Fruit fly (Drosophila melanogaster) whole organism, embryonic: ENCODE data around the gene CG11617.

Experiments
- Asciz ChIP-seq: fragments of 200-800 bp; sonication (Bioruptor generic); optimal IDR thresholded peaks from 2 replicates; lab custom pipeline; 2017; ENCODE audit warnings: missing biosample characterization, mild to moderate bottlenecking, missing genetic modification characterization, missing genetic modification reagents
- B-H2 ChIP-seq: fragments of 200-800 bp; sonication (Bioruptor generic); optimal IDR thresholded peaks from 2 replicates; lab custom pipeline; 2018; ENCODE audit warnings: missing biosample characterization, mild to moderate bottlenecking, missing genetic modification characterization
- BEAF-32 ChIP-seq: fragments of 200-800 bp; sonication (Bioruptor generic); optimal IDR thresholded peaks from 3 replicates; lab custom pipeline; 2017; ENCODE audit warnings: missing biosample characterization, missing genetic modification characterization, mild to moderate bottlenecking, moderate library complexity, missing genetic modification reagents
- Bgb ChIP-seq: fragments of 200-800 bp; sonication (Bioruptor generic); IDR thresholded peaks from 2 replicates; pipeline ENCODE4 v1.3.6; 2022; ENCODE audit warnings: missing biosample characterization, missing genetic modification characterization; ENCODE audit not compliant: partially characterized antibody
- CG10267 ChIP-seq: fragments of 200-800 bp; sonication (Bioruptor generic); optimal IDR thresholded peaks from 2 replicates; lab custom pipeline; 2018; ENCODE audit warnings: missing biosample characterization, mild to moderate bottlenecking, missing genetic modification characterization, moderate library complexity
- CG11456 ChIP-seq: fragments of 200-800 bp; sonication (Bioruptor generic); IDR thresholded peaks from 3 replicates; pipeline ENCODE4 v1.3.6; 2022; ENCODE audit warnings: missing biosample characterization, missing genetic modification characterization
- CG11695 ChIP-seq: fragments of 200-800 bp; sonication (Bioruptor generic); IDR thresholded peaks from 3 replicates; pipeline ENCODE4 v1.3.6; 2022; ENCODE audit warnings: missing biosample characterization, missing genetic modification characterization
- CG12659 ChIP-seq: fragments of 200-800 bp; sonication (Bioruptor generic); optimal IDR thresholded peaks from 3 replicates; lab custom pipeline; 2017; ENCODE audit warnings: mild to moderate bottlenecking, missing biosample characterization, missing genetic modification reagents, missing genetic modification characterization
- CG14667 ChIP-seq: fragments of 200-800 bp; sonication (Bioruptor generic); IDR thresholded peaks from 2 replicates; pipeline ENCODE4 v1.3.6; 2022; ENCODE audit warnings: missing biosample characterization, missing genetic modification characterization
- CG15073 ChIP-seq: fragments of 200-800 bp; sonication (Bioruptor generic); optimal IDR thresholded peaks from 2 replicates; lab custom pipeline; 2016; ENCODE audit warnings: missing biosample characterization, missing genetic modification characterization
- CG15269 ChIP-seq: fragments of 200-800 bp; sonication (Bioruptor generic); optimal IDR thresholded peaks from 2 replicates; lab custom pipeline; 2018; ENCODE audit warnings: missing biosample characterization, mild to moderate bottlenecking, missing genetic modification characterization, moderate library complexity
- CG2712 ChIP-seq: fragments of 200-800 bp; optimal IDR thresholded peaks from 3 replicates; lab custom pipeline; 2019; ENCODE audit warnings: missing biosample characterization, mild to moderate bottlenecking, missing genetic modification characterization, moderate library complexity
- CG3407 ChIP-seq: fragments of 200-800 bp; sonication (Bioruptor generic); optimal IDR thresholded peaks from 2 replicates; lab custom pipeline; 2018; ENCODE audit warnings: missing biosample characterization, mild to moderate bottlenecking, missing genetic modification characterization
- CG34224 ChIP-seq: fragments of 200-800 bp; sonication (Bioruptor generic); IDR thresholded peaks from 3 replicates; pipeline ENCODE4 v1.3.6; 2022; ENCODE audit warnings: missing biosample characterization, missing genetic modification characterization; ENCODE audit not compliant: partially characterized antibody
- CG34376 ChIP-seq: fragments of 200-800 bp; sonication (Bioruptor generic); optimal IDR thresholded peaks from 2 replicates; lab custom pipeline; 2018; ENCODE audit warnings: missing biosample characterization, mild to moderate bottlenecking, missing genetic modification characterization
- CG4328 ChIP-seq: fragments of 200-800 bp; sonication (Bioruptor generic); optimal IDR thresholded peaks from 3 replicates; lab custom pipeline; 2017; ENCODE audit warnings: missing biosample characterization, missing genetic modification reagents, missing genetic modification characterization
- CG4424 ChIP-seq: fragments of 200-800 bp; sonication (Bioruptor generic); optimal IDR thresholded peaks from 3 replicates; lab custom pipeline; 2016; ENCODE audit warnings: missing biosample characterization, missing genetic modification characterization
- CG6791 ChIP-seq: fragments of 200-800 bp; sonication (Bioruptor generic); IDR thresholded peaks from 3 replicates; pipeline ENCODE4 v1.3.6; 2022; ENCODE audit warnings: missing biosample characterization, missing genetic modification characterization; ENCODE audit not compliant: partially characterized antibody
- CG6813 ChIP-seq: fragments of 200-800 bp; sonication (Bioruptor generic); optimal IDR thresholded peaks from 2 replicates; lab custom pipeline; 2017; ENCODE audit warnings: missing biosample characterization, missing genetic modification characterization, mild to moderate bottlenecking, moderate library complexity, missing genetic modification reagents
- CG7357 ChIP-seq: fragments of 200-800 bp; sonication (Bioruptor generic); IDR thresholded peaks from 3 replicates; pipeline ENCODE4 v1.3.6; 2022; ENCODE audit warnings: missing biosample characterization, missing genetic modification characterization
- CG7786 ChIP-seq: fragments of 200-800 bp; sonication (Bioruptor generic); optimal IDR thresholded peaks from 2 replicates; lab custom pipeline; 2016; ENCODE audit warnings: missing biosample characterization, missing genetic modification characterization
- CG9437 ChIP-seq: fragments of 200-800 bp; sonication (Bioruptor generic); optimal IDR thresholded peaks from 2 replicates; lab custom pipeline; 2018; ENCODE audit warnings: missing biosample characterization, mild to moderate bottlenecking, missing genetic modification characterization
- D19B ChIP-seq: fragments of 200-800 bp; sonication (Bioruptor generic); optimal IDR thresholded peaks from 2 replicates; lab custom pipeline; 2017; ENCODE audit warnings: missing biosample characterization, mild to moderate bottlenecking, missing genetic modification characterization
- Dll ChIP-seq: fragments of 200-800 bp; sonication (Bioruptor generic); IDR thresholded peaks from 4 replicates; pipeline ENCODE4 v1.3.6; 2022; ENCODE audit warnings: missing biosample characterization, missing genetic modification characterization; ENCODE audit not compliant: partially characterized antibody
- Doc2 ChIP-seq: fragments of 200-800 bp; sonication (Bioruptor generic); IDR thresholded peaks from 2 replicates; pipeline ENCODE4 v1.3.6; 2022; ENCODE audit warnings: missing biosample characterization, missing genetic modification characterization
- HLH54F ChIP-seq: fragments of 200-800 bp; sonication (Bioruptor generic); optimal IDR thresholded peaks from 3 replicates; lab custom pipeline; 2016; ENCODE audit warnings: missing biosample characterization, missing genetic modification characterization
- Hey ChIP-seq: fragments of 200-800 bp; sonication (Bioruptor generic); optimal IDR thresholded peaks from 3 replicates; lab custom pipeline; 2018; ENCODE audit warnings: missing biosample characterization, mild to moderate bottlenecking, missing genetic modification characterization
- Hr51 ChIP-seq, 2 experiments: fragments of 200-800 bp; sonication (Bioruptor generic); optimal IDR thresholded peaks; 2 replicates in 1 of 2; 3 replicates in 1 of 2; lab custom pipeline; 2016 to 2018; ENCODE audit warnings: missing biosample characterization in 2 of 2, missing genetic modification characterization in 2 of 2, mild to moderate bottlenecking in 1 of 2, moderate library complexity in 1 of 2
- Lpt ChIP-seq: fragments of >200 bp; optimal IDR thresholded peaks from 2 replicates; lab custom pipeline; 2018; ENCODE audit warnings: missing biosample characterization, missing genetic modification characterization
- MBD-R2 ChIP-seq: fragments of 200-800 bp; sonication (Bioruptor generic); IDR thresholded peaks from 2 replicates; pipeline ENCODE4 v1.3.6; 2022; ENCODE audit warnings: missing biosample characterization, missing genetic modification characterization
- Max ChIP-seq: fragments of 200-800 bp; sonication (Bioruptor generic); optimal IDR thresholded peaks from 2 replicates; lab custom pipeline; 2016; ENCODE audit warnings: missing biosample characterization, mild to moderate bottlenecking, missing genetic modification characterization
- Myb ChIP-seq: fragments of 200-800 bp; sonication (Bioruptor generic); optimal IDR thresholded peaks from 2 replicates; lab custom pipeline; 2016; ENCODE audit warnings: missing biosample characterization, missing genetic modification characterization
- Opbp ChIP-seq: fragments of 200-800 bp; sonication (Bioruptor generic); IDR thresholded peaks from 3 replicates; pipeline ENCODE4 v1.3.6; 2022; ENCODE audit warnings: missing biosample characterization, missing genetic modification characterization; ENCODE audit not compliant: partially characterized antibody
- Xbp1 ChIP-seq: fragments of 200-800 bp; sonication (Bioruptor generic); optimal IDR thresholded peaks from 3 replicates; lab custom pipeline; 2016; ENCODE audit warnings: missing biosample characterization, mild to moderate bottlenecking, missing genetic modification characterization
- YL-1 ChIP-seq: fragments of 200-800 bp; sonication (Bioruptor generic); optimal IDR thresholded peaks from 3 replicates; lab custom pipeline; 2017; ENCODE audit warnings: missing biosample characterization, mild to moderate bottlenecking, missing genetic modification characterization
- ase ChIP-seq: fragments of 200-800 bp; sonication (Bioruptor generic); IDR thresholded peaks from 3 replicates; pipeline ENCODE4 v1.3.6; 2022; ENCODE audit warnings: missing biosample characterization, missing genetic modification characterization
- ato ChIP-seq: fragments of 200-800 bp; sonication (Bioruptor generic); IDR thresholded peaks from 2 replicates; pipeline ENCODE4 v1.3.6; 2022; ENCODE audit warnings: missing biosample characterization, missing genetic modification characterization; ENCODE audit not compliant: partially characterized antibody
- chinmo ChIP-seq: fragments of 200-800 bp; sonication (Bioruptor generic); IDR thresholded peaks from 4 replicates; pipeline ENCODE4 v1.3.6; 2022; ENCODE audit warnings: missing biosample characterization, missing genetic modification characterization; ENCODE audit not compliant: partially characterized antibody
- ci ChIP-seq: fragments of 200-800 bp; sonication (Bioruptor generic); IDR thresholded peaks from 3 replicates; pipeline ENCODE4 v1.3.6; 2022; ENCODE audit warnings: missing biosample characterization, missing genetic modification characterization
- esg ChIP-seq: fragments of 200-800 bp; sonication (Bioruptor generic); conservative IDR thresholded peaks from 2 replicates; pipeline ENCODE4 v1.3.6; 2022; ENCODE audit warnings: missing biosample characterization, missing genetic modification characterization
- ftz-f1 ChIP-seq: fragments of 200-800 bp; sonication (Bioruptor generic); optimal IDR thresholded peaks from 2 replicates; lab custom pipeline; 2016; ENCODE audit warnings: missing biosample characterization, missing genetic modification characterization
- gce ChIP-seq: fragments of 200-800 bp; sonication (Bioruptor generic); IDR thresholded peaks from 3 replicates; pipeline ENCODE4 v1.3.6; 2022; ENCODE audit warnings: missing biosample characterization, missing genetic modification characterization
- nau ChIP-seq: fragments of 200-800 bp; sonication (Bioruptor generic); optimal IDR thresholded peaks from 3 replicates; lab custom pipeline; 2017; ENCODE audit warnings: missing biosample characterization, mild to moderate bottlenecking, missing genetic modification characterization, missing genetic modification reagents
- pros ChIP-seq: fragments of 200-800 bp; sonication (Bioruptor generic); optimal IDR thresholded peaks from 3 replicates; lab custom pipeline; 2019; ENCODE audit warnings: missing biosample characterization, mild to moderate bottlenecking, missing genetic modification characterization, moderate library complexity
- psq ChIP-seq: fragments of 200-800 bp; sonication (Bioruptor generic); optimal IDR thresholded peaks from 2 replicates; lab custom pipeline; 2017; ENCODE audit warnings: missing biosample characterization, missing genetic modification characterization
- pzg ChIP-seq: fragments of 200-800 bp; sonication (Bioruptor generic); optimal IDR thresholded peaks from 3 replicates; lab custom pipeline; 2018; ENCODE audit warnings: missing biosample characterization, mild to moderate bottlenecking, missing genetic modification characterization, moderate library complexity
- ranshi ChIP-seq: fragments of 200-800 bp; sonication (Bioruptor generic); IDR thresholded peaks from 2 replicates; pipeline ENCODE4 v1.3.6; 2022; ENCODE audit warnings: missing biosample characterization, missing genetic modification characterization
- tio ChIP-seq: fragments of 200-800 bp; sonication (Bioruptor generic); optimal IDR thresholded peaks from 2 replicates; lab custom pipeline; 2017; ENCODE audit warnings: missing biosample characterization, missing genetic modification characterization, inconsistent platforms

CG11617 gene

dm6 chr2L:182360-183144, 24.5 kb downstream of the CG11617 start (continued):
- no peak for TF ChIP-seq ftz-f1 (GFP tag; lab: Kevin White, UChicago)
- TF ChIP-seq CG7357 (GFP tag; lab: Robert Waterston, UW) = no peak
- no peak for TF ChIP-seq CG3407
- 0 out of 4 replicates have a peak, but pooled peaks have one; percentile 75 for TF ChIP-seq chinmo (GFP tag; lab: Robert Waterston, UW)
- no peak for TF ChIP-seq D19B (GFP tag; lab: Kevin White, UChicago)
- no peak for TF ChIP-seq CG4328 (GFP tag; lab: Kevin White, UChicago)
- no peak for TF ChIP-seq esg (GFP tag; lab: Robert Waterston, UW)
- TF ChIP-seq ci (GFP tag; lab: Robert Waterston, UW) = peak; percentile 15; the same call in 1 of the 3 replicates
- TF ChIP-seq Dll (GFP tag; lab: Robert Waterston, UW) = peak; percentile 53; the same call in 3 of the 4 replicates
- no peak for TF ChIP-seq CG11695 (GFP tag; lab: Robert Waterston, UW)
- TF ChIP-seq CG34376 (GFP tag; lab: Kevin White, UChicago) = peak; percentile 45
- TF ChIP-seq Hey (tag; lab: Kevin White, UChicago) = no peak
- TF ChIP-seq Asciz = no peak
- peak; percentile 60; the same call in 1 of the 2 replicates for TF ChIP-seq Bgb (GFP tag; lab: Robert Waterston, UW)
- TF ChIP-seq MBD-R2 = peak; percentile 45; the same call in 1 of the 2 replicates
- no peak for TF ChIP-seq CG15073 (GFP tag; lab: Kevin White, UChicago)
- TF ChIP-seq CG6791 (GFP tag; lab: Robert Waterston, UW) = no peak; the same call in 2 of the 3 replicates
- no peak for TF ChIP-seq ase (GFP tag; lab: Robert Waterston, UW)
- peak; percentile 25 for TF ChIP-seq YL-1 (GFP tag; lab: Kevin White, UChicago)
- TF ChIP-seq Hr51 (GFP tag; optimal IDR thresholded peaks at IDR 0.05; lab: Kevin White, UChicago) = peak in 1 of 2 experiments; percentile 8
- peak; percentile 3 for TF ChIP-seq CG10267 (tag; lab: Kevin White, UChicago)
- TF ChIP-seq CG6813 (GFP tag; lab: Kevin White, UChicago) = no peak
- no peak for TF ChIP-seq tio (GFP tag; lab: Kevin White, UChicago)
- TF ChIP-seq B-H2 (GFP tag; lab: Kevin White, UChicago) = no peak
- peak; percentile 58 for TF ChIP-seq BEAF-32 (GFP tag; lab: Kevin White, UChicago)
- no peak for TF ChIP-seq Lpt (GFP tag; lab: Kevin White, UChicago)
- no peak for TF ChIP-seq Xbp1 (GFP tag; lab: Kevin White, UChicago)
- peak; percentile 20; the same call in 1 of the 2 replicates for TF ChIP-seq ato (GFP tag; lab: Robert Waterston, UW)
- no peak for TF ChIP-seq CG7786
- TF ChIP-seq gce (GFP tag; lab: Robert Waterston, UW) = no peak
- TF ChIP-seq Max (GFP tag; lab: Kevin White, UChicago) = peak; percentile 41
- peak; percentile 59 for TF ChIP-seq CG34224
- TF ChIP-seq psq = peak; percentile 66
- TF ChIP-seq Doc2 (GFP tag; lab: Robert Waterston, UW) = no peak
- no peak for TF ChIP-seq CG4424 (GFP tag; lab: Kevin White, UChicago)
- peak; percentile 41 for TF ChIP-seq pzg (GFP tag; lab: Kevin White, UChicago)
- no peak; the same call in 1 of the 3 replicates for TF ChIP-seq Opbp
- TF ChIP-seq CG15269 (tag; lab: Kevin White, UChicago) = no peak
- TF ChIP-seq CG14667 (GFP tag; lab: Robert Waterston, UW) = no peak
- TF ChIP-seq nau (GFP tag; lab: Kevin White, UChicago) = no peak
- TF ChIP-seq Myb (GFP tag; lab: Kevin White, UChicago) = peak; percentile 3
- no peak for TF ChIP-seq ranshi
- peak; percentile 74 for TF ChIP-seq pros (GFP tag; lab: Kevin White, UChicago)
- peak; percentile 35 for TF ChIP-seq CG12659 (GFP tag; lab: Kevin White, UChicago)
- no peak for TF ChIP-seq HLH54F
- peak; percentile 28 for TF ChIP-seq CG2712
- no peak for TF ChIP-seq CG11456 (GFP tag; lab: Robert Waterston, UW)
- TF ChIP-seq CG9437 = peak; percentile 100
